Worm (Caenorhabditis elegans) whole organism, L2 larva: Measurements from ENCODE around the gene H43I07.4.

ENCODE experiments used
- C34F6.9 ChIP-seq: fragments of 150-350 bp; optimal IDR thresholded peaks from 2 replicates; lab custom pipeline; 2014; ENCODE audit warnings: missing biosample characterization, missing genetic modification characterization
- F13H6.1 ChIP-seq: sonication (generic microtip); optimal IDR thresholded peaks from 2 replicates; lab custom pipeline; 2016; ENCODE audit warnings: missing genetic modification characterization, missing compliant biosample characterization
- R02D3.7 ChIP-seq: fragments of 150-350 bp; optimal IDR thresholded peaks from 2 replicates; lab custom pipeline; 2014; ENCODE audit warnings: missing biosample characterization, missing genetic modification characterization
- ZK546.5 ChIP-seq: sonication (generic microtip); optimal IDR thresholded peaks from 2 replicates; lab custom pipeline; 2017; ENCODE audit warnings: missing biosample characterization, missing genetic modification characterization
- alr-1 ChIP-seq: fragments of 150-350 bp; optimal IDR thresholded peaks from 2 replicates; lab custom pipeline; 2014; ENCODE audit warnings: missing biosample characterization, missing genetic modification characterization
- aly-2 ChIP-seq: fragments of 150-350 bp; optimal IDR thresholded peaks from 2 replicates; lab custom pipeline; 2014; ENCODE audit warnings: missing biosample characterization, missing genetic modification characterization
- blmp-1 ChIP-seq: sonication (generic microtip); optimal IDR thresholded peaks from 2 replicates; lab custom pipeline; 2017; ENCODE audit warnings: missing genetic modification characterization, mild to moderate bottlenecking, missing compliant biosample characterization, antibody characterized with exemption, moderate library complexity; ENCODE audit not compliant: insufficient read depth
- ceh-16 ChIP-seq: fragments of 150-350 bp; optimal IDR thresholded peaks from 2 replicates; lab custom pipeline; 2014; ENCODE audit warnings: missing biosample characterization, missing genetic modification characterization
- ceh-82 ChIP-seq: fragments of 150-350 bp; optimal IDR thresholded peaks from 2 replicates; lab custom pipeline; 2014; ENCODE audit warnings: missing biosample characterization, missing genetic modification characterization
- egl-27 ChIP-seq: sonication (generic microtip); optimal IDR thresholded peaks from 3 replicates; lab custom pipeline; 2017; ENCODE audit warnings: missing biosample characterization, missing genetic modification reagents, missing genetic modification characterization
- elt-1 ChIP-seq: fragments of 150-350 bp; optimal IDR thresholded peaks from 2 replicates; lab custom pipeline; 2014; ENCODE audit warnings: missing biosample characterization, missing genetic modification characterization
- elt-3 ChIP-seq: sonication (generic microtip); optimal IDR thresholded peaks from 2 replicates; lab custom pipeline; 2017; ENCODE audit warnings: missing biosample characterization, missing genetic modification characterization
- fos-1 ChIP-seq: fragments of 150-350 bp; optimal IDR thresholded peaks from 2 replicates; lab custom pipeline; 2014; ENCODE audit warnings: missing biosample characterization, missing genetic modification characterization
- gmeb-1 ChIP-seq: fragments of 150-350 bp; optimal IDR thresholded peaks from 2 replicates; lab custom pipeline; 2014; ENCODE audit warnings: missing biosample characterization, missing genetic modification characterization
- lin-11 ChIP-seq: fragments of 150-350 bp; sonication (generic microtip); optimal IDR thresholded peaks from 2 replicates; lab custom pipeline; 2014; ENCODE audit warnings: missing biosample characterization, missing genetic modification characterization, inconsistent platforms, mixed read lengths
- lin-39 ChIP-seq: fragments of 150-350 bp; optimal IDR thresholded peaks from 2 replicates; lab custom pipeline; 2014; ENCODE audit warnings: missing biosample characterization, missing genetic modification reagents, missing genetic modification characterization
- mdl-1 ChIP-seq, 2 experiments: fragments of 150-350 bp in 1 of 2; sonication (generic microtip) in 1 of 2; optimal IDR thresholded peaks; 2 replicates each; lab custom pipeline; 2017; ENCODE audit warnings: missing biosample characterization in 2 of 2, missing genetic modification characterization in 2 of 2
- nhr-10 ChIP-seq: sonication (generic microtip); optimal IDR thresholded peaks from 2 replicates; lab custom pipeline; 2017; ENCODE audit warnings: missing biosample characterization, missing genetic modification characterization
- nhr-129 ChIP-seq: fragments of 150-350 bp; optimal IDR thresholded peaks from 2 replicates; lab custom pipeline; 2014; ENCODE audit warnings: missing biosample characterization, missing genetic modification characterization
- nhr-21 ChIP-seq: fragments of 150-350 bp; optimal IDR thresholded peaks from 2 replicates; lab custom pipeline; 2014; ENCODE audit warnings: missing biosample characterization, missing genetic modification characterization
- nhr-25 ChIP-seq: fragments of 150-350 bp; sonication (generic microtip); optimal IDR thresholded peaks from 3 replicates; lab custom pipeline; 2014; ENCODE audit warnings: missing biosample characterization, missing genetic modification characterization
- nhr-6 ChIP-seq: fragments of 150-350 bp; optimal IDR thresholded peaks from 2 replicates; lab custom pipeline; 2014; ENCODE audit warnings: missing biosample characterization, missing genetic modification characterization
- nhr-77 ChIP-seq: fragments of 150-350 bp; optimal IDR thresholded peaks from 2 replicates; lab custom pipeline; 2014; ENCODE audit warnings: missing biosample characterization, missing genetic modification characterization
- peb-1 ChIP-seq: fragments of 150-350 bp; optimal IDR thresholded peaks from 2 replicates; lab custom pipeline; 2014; ENCODE audit warnings: missing biosample characterization, missing genetic modification characterization
- sem-4 ChIP-seq: fragments of 150-350 bp; optimal IDR thresholded peaks from 2 replicates; lab custom pipeline; 2014; ENCODE audit warnings: missing biosample characterization, missing genetic modification reagents, missing genetic modification characterization
- skn-1 ChIP-seq: sonication (generic microtip); optimal IDR thresholded peaks from 2 replicates; lab custom pipeline; 2017; ENCODE audit warnings: missing biosample characterization, missing genetic modification characterization
- sma-3 ChIP-seq: sonication (generic microtip); optimal IDR thresholded peaks from 2 replicates; lab custom pipeline; 2016; ENCODE audit warnings: missing genetic modification reagents, missing genetic modification characterization, missing compliant biosample characterization
- sma-9 ChIP-seq, 2 experiments: fragments of 150-350 bp in 1 of 2; sonication (generic microtip) in 1 of 2; optimal IDR thresholded peaks; 2 replicates each; lab custom pipeline; 2014 to 2016; ENCODE audit warnings: missing genetic modification characterization in 2 of 2, mild to moderate bottlenecking in 1 of 2, missing biosample characterization in 1 of 2, missing compliant biosample characterization in 1 of 2, missing genetic modification reagents in 1 of 2, moderate library complexity in 1 of 2
- snpc-4 ChIP-seq: fragments of 150-350 bp; optimal IDR thresholded peaks from 2 replicates; lab custom pipeline; 2014; ENCODE audit warnings: missing biosample characterization, missing genetic modification characterization
- unc-39 ChIP-seq: fragments of 150-350 bp; optimal IDR thresholded peaks from 2 replicates; lab custom pipeline; 2014; ENCODE audit warnings: missing biosample characterization, missing genetic modification characterization
- unc-55 ChIP-seq: fragments of 150-350 bp; sonication (generic microtip); optimal IDR thresholded peaks from 3 replicates; lab custom pipeline; 2014; ENCODE audit warnings: missing biosample characterization, missing genetic modification reagents, missing genetic modification characterization
- zag-1 ChIP-seq: fragments of 150-350 bp; optimal IDR thresholded peaks from 2 replicates; lab custom pipeline; 2014; ENCODE audit warnings: missing biosample characterization, missing genetic modification characterization
- ztf-11 ChIP-seq: sonication (generic microtip); optimal IDR thresholded peaks from 2 replicates; lab custom pipeline; 2017; ENCODE audit warnings: missing biosample characterization, missing genetic modification characterization
- ztf-4 ChIP-seq: fragments of 150-350 bp; optimal IDR thresholded peaks from 2 replicates; lab custom pipeline; 2014; ENCODE audit warnings: missing biosample characterization, missing genetic modification characterization

H43I07.4 gene

DNA sequence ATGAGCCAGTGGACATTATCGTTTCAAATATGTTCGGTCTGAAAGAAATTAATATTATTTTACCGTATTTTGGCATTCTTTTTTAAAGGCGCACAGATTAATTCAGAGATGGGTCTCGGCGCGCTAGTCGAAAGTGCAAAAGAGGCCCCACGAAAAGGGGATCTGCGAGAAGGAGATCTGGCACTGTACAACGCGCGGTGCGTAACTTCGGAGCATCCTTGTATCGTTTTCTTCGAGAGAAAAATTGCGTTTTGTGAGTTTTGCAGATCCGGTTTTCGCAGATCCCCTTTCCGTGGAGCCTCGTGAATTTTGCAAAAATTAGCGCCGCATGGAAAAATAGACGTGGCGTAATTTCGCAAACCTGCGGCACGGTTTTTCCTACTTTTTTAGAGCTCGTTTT lies 34.2 kb upstream of the H43I07.4 start:
- TF ChIP-seq sma-9 (GFP tag; optimal IDR thresholded peaks at IDR 0.05; lab: Kevin White, UChicago) (no peak), sma-9 (tag; optimal IDR thresholded peaks at IDR 0.05; lab: Kevin White, UChicago) (no peak), egl-27 (no peak), snpc-4 (tag; lab: Kevin White, UChicago) (no peak), C34F6.9 (tag; lab: Kevin White, UChicago) (no peak), lin-39 (tag; lab: Kevin White, UChicago) (no peak), ceh-82 (no peak), nhr-10 (no peak), alr-1 (no peak), R02D3.7 (tag; lab: Kevin White, UChicago) (no peak), ztf-4 (tag; lab: Kevin White, UChicago) (no peak), elt-3 (tag; lab: Kevin White, UChicago) (no peak), nhr-25 (tag; lab: Kevin White, UChicago) (no peak)

DNA sequence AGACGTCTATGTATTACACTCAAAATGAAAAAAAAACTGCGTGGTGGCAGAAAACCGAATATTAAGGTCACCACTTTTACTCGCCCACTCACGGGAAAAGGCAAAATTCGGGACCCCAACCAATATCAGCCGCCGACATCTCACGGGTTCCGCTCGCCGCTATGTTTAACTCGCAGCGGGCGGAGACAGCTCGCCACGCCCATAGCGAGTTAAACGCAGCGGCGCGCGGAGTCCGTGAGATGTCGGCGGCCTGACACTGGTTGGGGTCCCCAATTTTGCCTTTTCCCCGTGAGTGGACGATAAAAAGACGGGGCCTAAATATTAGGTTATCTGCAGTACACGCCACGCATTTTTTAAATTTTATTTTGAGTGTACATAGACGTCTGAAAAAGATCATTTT lies 33.4 kb upstream of the H43I07.4 start:
- no peak for TF ChIP-seq elt-1 (tag; lab: Kevin White, UChicago)
- no peak for TF ChIP-seq nhr-77 (tag; lab: Kevin White, UChicago)
- TF ChIP-seq aly-2 (tag; lab: Kevin White, UChicago) = no peak
- no peak for TF ChIP-seq sma-9 (GFP tag; optimal IDR thresholded peaks at IDR 0.05; lab: Kevin White, UChicago)
- no peak for TF ChIP-seq sma-9 (tag; optimal IDR thresholded peaks at IDR 0.05; lab: Kevin White, UChicago)
- TF ChIP-seq unc-55 = no peak
- TF ChIP-seq skn-1 (tag; lab: Kevin White, UChicago) = no peak
- no peak for TF ChIP-seq sem-4
- no peak for TF ChIP-seq ztf-11
- no peak for TF ChIP-seq elt-3 (tag; lab: Kevin White, UChicago)
- TF ChIP-seq nhr-6 (tag; lab: Kevin White, UChicago) = no peak
- TF ChIP-seq nhr-10 = no peak
- TF ChIP-seq peb-1 (tag; lab: Kevin White, UChicago) = no peak
- no peak for TF ChIP-seq lin-11 (tag; lab: Kevin White, UChicago)
- TF ChIP-seq F13H6.1 (tag; lab: Kevin White, UChicago) = no peak
- no peak for TF ChIP-seq zag-1

DNA sequence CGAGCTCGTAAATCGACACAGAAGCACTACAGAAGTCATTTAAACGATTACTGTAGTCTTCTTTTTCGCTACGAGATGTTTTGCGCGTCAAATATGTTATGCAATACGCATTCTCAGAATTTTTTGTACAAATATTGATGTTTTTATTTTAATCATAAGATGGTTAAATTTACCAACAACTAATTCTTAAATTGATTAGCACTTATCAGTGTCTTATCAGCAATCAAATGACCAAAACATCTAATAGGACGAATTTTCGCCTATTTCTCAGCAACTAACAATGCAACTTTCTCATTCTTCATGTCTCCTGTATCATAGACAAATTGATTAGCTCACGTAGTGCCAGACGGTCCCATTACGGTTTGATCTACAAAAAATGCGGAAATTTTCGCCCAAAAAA lies 30.1 kb upstream of the H43I07.4 start:
- peak; percentile 5 for TF ChIP-seq fos-1
- no peak for TF ChIP-seq ceh-16 (tag; lab: Kevin White, UChicago)

DNA sequence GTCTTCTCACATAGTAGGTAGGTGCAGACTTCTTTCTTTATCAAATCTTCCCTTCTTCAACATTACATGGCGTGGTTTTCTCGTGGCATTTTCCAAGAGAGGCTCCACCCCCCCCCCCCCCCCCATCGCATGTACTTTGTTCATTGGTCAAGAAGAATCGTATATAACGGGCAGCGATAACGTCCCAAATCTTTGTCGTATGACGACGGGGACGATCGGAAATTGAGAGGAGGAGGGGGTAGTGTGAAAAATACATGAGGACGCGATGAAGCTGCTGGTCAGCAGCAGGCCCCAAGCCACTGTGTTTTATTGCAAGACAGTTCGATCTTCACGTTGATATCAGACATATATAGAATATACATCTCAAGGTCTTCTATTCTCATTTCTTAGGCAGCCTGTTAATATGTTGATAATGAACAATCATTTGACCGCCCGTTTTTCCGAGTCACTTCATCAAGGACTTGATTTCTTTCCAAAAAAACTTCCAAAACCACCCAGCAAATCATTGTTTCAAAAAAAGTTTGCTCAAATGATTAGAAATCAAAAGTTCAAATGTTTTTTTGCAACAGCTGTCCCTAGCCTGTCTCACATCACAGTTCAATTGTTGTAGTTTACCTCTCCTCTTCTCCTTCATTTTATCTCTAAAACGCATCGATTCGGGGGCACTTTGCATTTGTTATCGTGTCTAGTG lies 29.4 kb upstream of the H43I07.4 start:
- TF ChIP-seq sma-9 (GFP tag; optimal IDR thresholded peaks at IDR 0.05; lab: Kevin White, UChicago) (peak; percentile 21), sma-9 (tag; optimal IDR thresholded peaks at IDR 0.05; lab: Kevin White, UChicago) (no peak), gmeb-1 (tag; lab: Kevin White, UChicago) (no peak), nhr-25 (tag; lab: Kevin White, UChicago) (peak; percentile 37), unc-39 (tag; lab: Kevin White, UChicago) (no peak), C34F6.9 (tag; lab: Kevin White, UChicago) (no peak), ztf-11 (no peak), sem-4 (no peak), fos-1 (no peak), nhr-10 (no peak), mdl-1 (tag; optimal IDR thresholded peaks at IDR 0.05; lab: Kevin White, UChicago) (no peak), sma-3 (GFP tag; lab: Kevin White, UChicago) (peak; percentile 22), blmp-1 (tag; lab: Kevin White, UChicago) (peak; percentile 44), nhr-21 (peak; percentile 68), alr-1 (no peak)

DNA sequence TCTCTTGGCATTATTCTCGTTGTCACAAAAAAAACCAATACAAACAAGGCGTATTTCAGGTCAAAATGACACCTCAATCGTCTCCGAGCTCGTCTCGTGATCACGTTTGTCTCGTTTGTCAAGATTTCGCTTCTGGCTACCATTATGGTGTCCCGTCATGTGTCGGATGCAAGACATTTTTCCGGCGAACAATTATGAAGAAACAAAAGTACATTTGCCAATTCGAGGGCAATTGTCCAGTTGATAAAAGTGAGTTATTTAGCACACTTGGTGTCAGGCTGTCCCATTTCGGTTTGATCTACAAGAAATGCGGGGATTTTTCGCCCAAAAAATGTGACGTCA lies 28.8 kb upstream of the H43I07.4 start, which contains the start of gene nhr-114:
Gene nhr-114, plus strand, starts transcription at position 59 of the 342 bp plus-strand sequence.
- TF ChIP-seq ZK546.5 (no peak), snpc-4 (tag; lab: Kevin White, UChicago) (peak; percentile 34), nhr-129 (tag; lab: Kevin White, UChicago) (peak; percentile 30)
- TF ChIP-seq, all 48 proteins: peak for 2
